Fruit fly (Drosophila melanogaster) whole organism, embryonic: Measurements from ENCODE around the gene CG9717.

Source experiments
- Bgb ChIP-seq: fragments of 200-800 bp; sonication (Bioruptor generic); IDR thresholded peaks from 2 replicates; pipeline ENCODE4 v1.3.6; 2022; ENCODE audit warnings: missing biosample characterization, missing genetic modification characterization; ENCODE audit not compliant: partially characterized antibody
- CG1024 ChIP-seq: fragments of 200-800 bp; sonication (Bioruptor generic); IDR thresholded peaks from 2 replicates; pipeline ENCODE4 v1.3.6; 2022; ENCODE audit warnings: missing biosample characterization, missing genetic modification characterization
- CG11085 ChIP-seq: fragments of 200-800 bp; sonication (Bioruptor generic); IDR thresholded peaks from 2 replicates; pipeline ENCODE4 v1.3.6; 2022; ENCODE audit warnings: missing biosample characterization, missing genetic modification characterization
- CG11247 ChIP-seq: fragments of 200-800 bp; sonication (Bioruptor generic); IDR thresholded peaks from 2 replicates; pipeline ENCODE4 v1.3.6; 2022; ENCODE audit warnings: missing biosample characterization, missing genetic modification characterization
- CG11560 ChIP-seq: fragments of 200-800 bp; sonication (Bioruptor generic); IDR thresholded peaks from 3 replicates; pipeline ENCODE4 v1.3.6; 2022; ENCODE audit warnings: missing biosample characterization, missing genetic modification characterization
- CG12219 ChIP-seq: fragments of 200-800 bp; sonication (Bioruptor generic); optimal IDR thresholded peaks from 3 replicates; lab custom pipeline; 2018; ENCODE audit warnings: missing biosample characterization, mild to moderate bottlenecking, missing genetic modification characterization
- CG12236 ChIP-seq: fragments of 200-800 bp; sonication (Bioruptor generic); optimal IDR thresholded peaks from 2 replicates; lab custom pipeline; 2016; ENCODE audit warnings: missing biosample characterization, missing genetic modification characterization
- CG13775 ChIP-seq: fragments of 200-800 bp; sonication (Bioruptor generic); optimal IDR thresholded peaks from 3 replicates; lab custom pipeline; 2017; ENCODE audit warnings: missing biosample characterization, mild to moderate bottlenecking, missing genetic modification characterization
- CG15514 ChIP-seq: fragments of 200-800 bp; sonication (Bioruptor generic); optimal IDR thresholded peaks from 3 replicates; lab custom pipeline; 2017; ENCODE audit warnings: missing biosample characterization, missing genetic modification characterization, mild to moderate bottlenecking, moderate library complexity, missing genetic modification reagents
- CG17361 ChIP-seq: fragments of 200-800 bp; sonication (Bioruptor generic); IDR thresholded peaks from 3 replicates; pipeline ENCODE4 v1.3.6; 2022; ENCODE audit warnings: missing biosample characterization, missing genetic modification characterization
- CG18476 ChIP-seq: fragments of 200-800 bp; sonication (Bioruptor generic); optimal IDR thresholded peaks from 2 replicates; lab custom pipeline; 2016; ENCODE audit warnings: missing biosample characterization, mild to moderate bottlenecking, missing genetic modification characterization
- CG2199 ChIP-seq: fragments of 200-800 bp; sonication (Bioruptor generic); IDR thresholded peaks from 3 replicates; pipeline ENCODE4 v1.3.6; 2022; ENCODE audit warnings: missing biosample characterization, missing genetic modification characterization
- CG2712 ChIP-seq: fragments of 200-800 bp; optimal IDR thresholded peaks from 3 replicates; lab custom pipeline; 2019; ENCODE audit warnings: missing biosample characterization, mild to moderate bottlenecking, missing genetic modification characterization, moderate library complexity
- CG34422 ChIP-seq: fragments of 200-800 bp; sonication (Bioruptor generic); IDR thresholded peaks from 3 replicates; pipeline ENCODE4 v1.3.6; 2022; ENCODE audit warnings: missing biosample characterization, missing genetic modification characterization
- CG43689 ChIP-seq: fragments of 200-800 bp; sonication (Bioruptor generic); IDR thresholded peaks from 2 replicates; pipeline ENCODE4 v1.3.6; 2022; ENCODE audit warnings: missing biosample characterization, missing genetic modification characterization
- CG4424 ChIP-seq: fragments of 200-800 bp; sonication (Bioruptor generic); optimal IDR thresholded peaks from 3 replicates; lab custom pipeline; 2016; ENCODE audit warnings: missing biosample characterization, missing genetic modification characterization
- CG4730 ChIP-seq: fragments of 200-800 bp; sonication (Bioruptor generic); IDR thresholded peaks from 2 replicates; pipeline ENCODE4 v1.3.6; 2022; ENCODE audit warnings: missing biosample characterization, missing genetic modification characterization
- CG7556 ChIP-seq: fragments of 200-800 bp; sonication (Bioruptor generic); optimal IDR thresholded peaks from 2 replicates; lab custom pipeline; 2017; ENCODE audit warnings: missing biosample characterization, mild to moderate bottlenecking, missing genetic modification characterization
- CG8359 ChIP-seq: fragments of 200-800 bp; sonication (Bioruptor generic); optimal IDR thresholded peaks from 2 replicates; lab custom pipeline; 2017; ENCODE audit warnings: missing biosample characterization, mild to moderate bottlenecking, missing genetic modification characterization, borderline replicate concordance
- CG9215 ChIP-seq: fragments of 200-800 bp; sonication (Bioruptor generic); IDR thresholded peaks from 2 replicates; pipeline ENCODE4 v1.3.6; 2022; ENCODE audit warnings: missing biosample characterization, missing genetic modification characterization
- D19A ChIP-seq: fragments of 200-800 bp; optimal IDR thresholded peaks from 3 replicates; lab custom pipeline; 2019; ENCODE audit warnings: missing biosample characterization, mild to moderate bottlenecking, missing genetic modification characterization, moderate library complexity
- E2f2 ChIP-seq: fragments of 200-800 bp; sonication (Bioruptor generic); IDR thresholded peaks from 2 replicates; pipeline ENCODE4 v1.3.6; 2022; ENCODE audit warnings: missing biosample characterization, missing genetic modification characterization
- HLH4C ChIP-seq: fragments of 200-800 bp; sonication (Bioruptor generic); IDR thresholded peaks from 3 replicates; pipeline ENCODE4 v1.3.6; 2022; ENCODE audit warnings: missing biosample characterization, missing genetic modification characterization; ENCODE audit not compliant: partially characterized antibody
- Lim3 ChIP-seq: fragments of 200-800 bp; sonication (Bioruptor generic); IDR thresholded peaks from 2 replicates; pipeline ENCODE4 v1.3.6; 2022; ENCODE audit warnings: missing biosample characterization, missing genetic modification characterization
- MBD-R2 ChIP-seq: fragments of 200-800 bp; sonication (Bioruptor generic); IDR thresholded peaks from 2 replicates; pipeline ENCODE4 v1.3.6; 2022; ENCODE audit warnings: missing biosample characterization, missing genetic modification characterization
- MESR4 ChIP-seq: fragments of 200-800 bp; sonication (Bioruptor generic); optimal IDR thresholded peaks from 2 replicates; lab custom pipeline; 2018; ENCODE audit warnings: missing biosample characterization, mild to moderate bottlenecking, missing genetic modification characterization, moderate library complexity
- NC2β ChIP-seq: fragments of 200-800 bp; sonication (Bioruptor generic); optimal IDR thresholded peaks from 2 replicates; lab custom pipeline; 2016; ENCODE audit warnings: missing biosample characterization, missing genetic modification characterization
- Neu2 ChIP-seq: fragments of 200-800 bp; sonication (Bioruptor generic); optimal IDR thresholded peaks from 3 replicates; lab custom pipeline; 2016; ENCODE audit warnings: missing biosample characterization, missing genetic modification characterization, borderline replicate concordance
- Nf-YB ChIP-seq: fragments of 200-800 bp; sonication (Bioruptor generic); optimal IDR thresholded peaks from 3 replicates; lab custom pipeline; 2019; ENCODE audit warnings: missing biosample characterization, mild to moderate bottlenecking, missing genetic modification characterization, moderate library complexity
- Oli ChIP-seq: fragments of 200-800 bp; sonication (Bioruptor generic); optimal IDR thresholded peaks from 2 replicates; lab custom pipeline; 2018; ENCODE audit warnings: missing biosample characterization, mild to moderate bottlenecking, missing genetic modification characterization, moderate library complexity
- al ChIP-seq: fragments of 200-800 bp; sonication (Bioruptor generic); IDR thresholded peaks from 2 replicates; pipeline ENCODE4 v1.3.6; 2022; ENCODE audit warnings: missing biosample characterization, missing genetic modification characterization
- amos ChIP-seq: fragments of 200-800 bp; sonication (Bioruptor generic); IDR thresholded peaks from 2 replicates; pipeline ENCODE4 v1.3.6; 2022; ENCODE audit warnings: missing biosample characterization, missing genetic modification characterization; ENCODE audit not compliant: partially characterized antibody
- cato ChIP-seq: fragments of 200-800 bp; sonication (Bioruptor generic); optimal IDR thresholded peaks from 2 replicates; lab custom pipeline; 2016; ENCODE audit warnings: missing biosample characterization, missing genetic modification characterization, borderline replicate concordance
- chif ChIP-seq, 2 experiments: fragments of 200-800 bp; sonication (Bioruptor generic); optimal IDR thresholded peaks; 3 replicates each; lab custom pipeline; 2016; ENCODE audit warnings: missing biosample characterization in 2 of 2, missing genetic modification characterization in 2 of 2
- chn ChIP-seq: fragments of 200-800 bp; sonication (Bioruptor generic); optimal IDR thresholded peaks from 2 replicates; lab custom pipeline; 2016; ENCODE audit warnings: missing biosample characterization, missing genetic modification characterization
- croc ChIP-seq: fragments of 200-800 bp; sonication (Bioruptor generic); conservative IDR thresholded peaks from 3 replicates; pipeline ENCODE4 v1.3.6; 2022; ENCODE audit warnings: missing biosample characterization, missing genetic modification characterization
- crp ChIP-seq, 2 experiments: fragments of 200-800 bp; sonication (Bioruptor generic); optimal IDR thresholded peaks; 2 replicates in 1 of 2; 3 replicates in 1 of 2; lab custom pipeline; 2017; ENCODE audit warnings: missing biosample characterization in 2 of 2, missing genetic modification characterization in 2 of 2, mild to moderate bottlenecking in 1 of 2, moderate library complexity in 1 of 2
- disco-r ChIP-seq: fragments of 200-800 bp; sonication (Bioruptor generic); optimal IDR thresholded peaks from 2 replicates; lab custom pipeline; 2016; ENCODE audit warnings: missing biosample characterization, missing genetic modification characterization
- fd64A ChIP-seq: fragments of 200-800 bp; sonication (Bioruptor generic); optimal IDR thresholded peaks from 3 replicates; lab custom pipeline; 2018; ENCODE audit warnings: missing biosample characterization, mild to moderate bottlenecking, missing genetic modification characterization
- fru ChIP-seq: fragments of >200 bp; optimal IDR thresholded peaks from 2 replicates; lab custom pipeline; 2017
- lbe ChIP-seq: fragments of 200-800 bp; sonication (Bioruptor generic); optimal IDR thresholded peaks from 2 replicates; lab custom pipeline; 2016; ENCODE audit warnings: missing biosample characterization, mild to moderate bottlenecking, missing genetic modification characterization
- pfk ChIP-seq: fragments of 200-800 bp; sonication (Bioruptor generic); optimal IDR thresholded peaks from 2 replicates; lab custom pipeline; 2018; ENCODE audit warnings: missing biosample characterization, mild to moderate bottlenecking, missing genetic modification characterization, moderate library complexity
- pita ChIP-seq: fragments of 200-800 bp; sonication (Bioruptor generic); optimal IDR thresholded peaks from 2 replicates; lab custom pipeline; 2017; ENCODE audit warnings: missing biosample characterization, mild to moderate bottlenecking, missing genetic modification characterization
- sima ChIP-seq: fragments of 200-800 bp; sonication (Bioruptor generic); optimal IDR thresholded peaks from 2 replicates; lab custom pipeline; 2016; ENCODE audit warnings: missing biosample characterization, missing genetic modification characterization
- sisA ChIP-seq: fragments of 200-800 bp; sonication (Bioruptor generic); IDR thresholded peaks from 2 replicates; pipeline ENCODE4 v1.3.6; 2022; ENCODE audit warnings: missing biosample characterization, missing genetic modification characterization
- sqz ChIP-seq: fragments of 200-800 bp; sonication (Bioruptor generic); optimal IDR thresholded peaks from 3 replicates; lab custom pipeline; 2018; ENCODE audit warnings: missing biosample characterization, mild to moderate bottlenecking, missing genetic modification characterization
- unc-4 ChIP-seq: fragments of 200-800 bp; sonication (Bioruptor generic); IDR thresholded peaks from 2 replicates; pipeline ENCODE4 v1.3.6; 2022; ENCODE audit warnings: missing biosample characterization, missing genetic modification characterization; ENCODE audit not compliant: partially characterized antibody
- yki ChIP-seq: fragments of >200 bp; optimal IDR thresholded peaks from 3 replicates; lab custom pipeline; 2018
- z ChIP-seq: fragments of 200-800 bp; sonication (Bioruptor generic); IDR thresholded peaks from 3 replicates; pipeline ENCODE4 v1.3.6; 2022; ENCODE audit warnings: missing biosample characterization, missing genetic modification characterization

The CG9717 gene

dm6 chr3R:30601440-30602256 is 14.5 kb upstream of the CG9717 start, which contains the start of the genes CG2246 and CG31021 (continued):
- TF ChIP-seq CG15514 (GFP tag; lab: Kevin White, UChicago) (peak; percentile 62), NC2β (GFP tag; lab: Kevin White, UChicago) (no peak), crp (GFP tag; optimal IDR thresholded peaks at IDR 0.05; lab: Kevin White, UChicago) (peak; percentile 58 to 90), E2f2 (GFP tag; lab: Robert Waterston, UW) (peak; percentile 40; the same call in 1 of the 2 replicates), CG4424 (GFP tag; lab: Kevin White, UChicago) (peak; percentile 21), disco-r (GFP tag; lab: Kevin White, UChicago) (no peak), CG2199 (GFP tag; lab: Robert Waterston, UW) (peak; percentile 55; the same call in 1 of the 3 replicates), amos (GFP tag; lab: Robert Waterston, UW) (peak; percentile 92), sima (GFP tag; lab: Kevin White, UChicago) (no peak), fru (lab: Kevin White, UChicago) (no peak), MESR4 (GFP tag; lab: Kevin White, UChicago) (peak; percentile 9), croc (GFP tag; lab: Robert Waterston, UW) (no peak; the same call in 2 of the 3 replicates), Neu2 (GFP tag; lab: Kevin White, UChicago) (no peak), yki (lab: Kevin White, UChicago) (peak; percentile 4), Bgb (peak; percentile 88), CG18476 (GFP tag; lab: Kevin White, UChicago) (peak; percentile 2), CG8359 (GFP tag; lab: Kevin White, UChicago) (no peak), Oli (no peak), CG17361 (GFP tag; lab: Robert Waterston, UW) (peak; percentile 74), CG1024 (GFP tag; lab: Robert Waterston, UW) (no peak), pfk (GFP tag; lab: Kevin White, UChicago) (no peak), Lim3 (GFP tag; lab: Robert Waterston, UW) (no peak), sqz (GFP tag; lab: Kevin White, UChicago) (no peak), CG43689 (GFP tag; lab: Robert Waterston, UW) (no peak), al (peak; percentile 43; the same call in 1 of the 2 replicates), CG11085 (GFP tag; lab: Robert Waterston, UW) (peak; percentile 66), CG9215 (peak; percentile 60), CG2712 (peak; percentile 61), CG12219 (GFP tag; lab: Kevin White, UChicago) (no peak), chif (GFP tag; optimal IDR thresholded peaks at IDR 0.05; lab: Kevin White, UChicago) (peak; percentile 43 to 70), CG13775 (GFP tag; lab: Kevin White, UChicago) (peak; percentile 53), D19A (tag; lab: Kevin White, UChicago) (peak; percentile 22), Nf-YB (GFP tag; lab: Kevin White, UChicago) (no peak), z (GFP tag; lab: Robert Waterston, UW) (no peak), unc-4 (GFP tag; lab: Robert Waterston, UW) (peak; percentile 77), CG11560 (peak; percentile 80; the same call in 1 of the 3 replicates), pita (GFP tag; lab: Kevin White, UChicago) (peak; percentile 82), MBD-R2 (GFP tag; lab: Robert Waterston, UW) (peak; percentile 73; the same call in 1 of the 2 replicates), HLH4C (GFP tag; lab: Robert Waterston, UW) (peak; percentile 71), CG11247 (peak; percentile 54; the same call in 1 of the 2 replicates), cato (GFP tag; lab: Kevin White, UChicago) (no peak), CG12236 (GFP tag; lab: Kevin White, UChicago) (no peak), CG7556 (GFP tag; lab: Kevin White, UChicago) (peak; percentile 31), CG4730 (GFP tag; lab: Robert Waterston, UW) (peak; percentile 34; the same call in 1 of the 2 replicates), sisA (GFP tag; lab: Robert Waterston, UW) (peak; percentile 55), lbe (GFP tag; lab: Kevin White, UChicago) (no peak), CG34422 (GFP tag; lab: Robert Waterston, UW) (peak; percentile 67; the same call in 2 of the 3 replicates), fd64A (GFP tag; lab: Kevin White, UChicago) (no peak), chn (GFP tag; lab: Kevin White, UChicago) (peak; percentile 49)
